Fruit fly (Drosophila melanogaster) whole organism: ENCODE data around the gene Txl.

ENCODE experiments used
- CG8478 ChIP-seq: fragments of >200 bp; optimal IDR thresholded peaks from 2 replicates; lab custom pipeline; 2018; ENCODE audit warnings: inconsistent platforms
- Dll ChIP-seq: fragments of >200 bp; optimal IDR thresholded peaks from 2 replicates; lab custom pipeline; 2017
- EcR ChIP-seq, 2 experiments: fragments of >200 bp; optimal IDR thresholded peaks; 2 replicates each; lab custom pipeline; 2017; ENCODE audit warnings: missing biosample characterization in 2 of 2, missing genetic modification characterization in 2 of 2, missing genetic modification reagents in 2 of 2
- pan ChIP-seq: fragments of >200 bp; optimal IDR thresholded peaks from 2 replicates; lab custom pipeline; 2017
- psq ChIP-seq: fragments of >200 bp; optimal IDR thresholded peaks from 2 replicates; lab custom pipeline; 2017
- usp ChIP-seq: fragments of >200 bp; optimal IDR thresholded peaks from 2 replicates; lab custom pipeline; 2017; ENCODE audit warnings: missing biosample characterization, missing genetic modification characterization, mixed read lengths

Txl gene

DNA sequence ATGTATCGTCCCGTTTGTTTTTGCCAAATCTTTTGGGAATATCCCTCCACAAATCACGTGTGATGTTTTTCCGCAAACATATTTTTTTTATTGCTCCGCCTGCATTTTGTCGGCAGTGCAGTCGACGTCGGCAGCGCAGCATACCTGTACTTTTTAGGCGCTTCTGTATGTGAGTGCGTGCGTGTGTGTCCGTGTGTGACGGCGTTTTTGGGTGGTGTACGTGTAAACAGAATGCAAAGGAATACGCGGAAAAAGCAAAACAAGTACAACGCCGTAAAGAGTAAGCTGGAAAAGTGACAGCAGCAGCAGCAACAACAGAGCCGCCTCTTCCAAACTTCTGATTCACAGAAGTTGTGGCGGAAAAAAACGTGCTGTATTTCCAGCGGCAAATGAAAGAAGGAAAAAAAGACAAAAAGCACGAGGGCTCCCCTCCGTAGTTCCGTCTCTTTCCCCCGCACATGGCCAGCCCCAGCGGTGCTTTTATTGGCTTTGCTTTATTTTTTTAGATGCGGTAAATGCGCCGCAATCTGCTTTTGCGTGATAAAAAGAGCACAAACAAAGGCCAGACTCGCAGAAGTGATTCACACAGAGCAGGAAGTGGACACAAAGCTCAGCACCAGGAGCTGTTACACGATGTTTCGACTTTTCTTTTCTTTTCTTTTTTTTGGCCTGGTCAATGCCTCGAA lies 4.6 kb downstream of the Txl start:
- TF ChIP-seq EcR (GFP tag; optimal IDR thresholded peaks at IDR 0.05; lab: Kevin White, UChicago) (no peak), Dll (lab: Kevin White, UChicago) (no peak), psq (lab: Kevin White, UChicago) (peak; percentile 25), usp (GFP tag; lab: Kevin White, UChicago) (no peak)

DNA sequence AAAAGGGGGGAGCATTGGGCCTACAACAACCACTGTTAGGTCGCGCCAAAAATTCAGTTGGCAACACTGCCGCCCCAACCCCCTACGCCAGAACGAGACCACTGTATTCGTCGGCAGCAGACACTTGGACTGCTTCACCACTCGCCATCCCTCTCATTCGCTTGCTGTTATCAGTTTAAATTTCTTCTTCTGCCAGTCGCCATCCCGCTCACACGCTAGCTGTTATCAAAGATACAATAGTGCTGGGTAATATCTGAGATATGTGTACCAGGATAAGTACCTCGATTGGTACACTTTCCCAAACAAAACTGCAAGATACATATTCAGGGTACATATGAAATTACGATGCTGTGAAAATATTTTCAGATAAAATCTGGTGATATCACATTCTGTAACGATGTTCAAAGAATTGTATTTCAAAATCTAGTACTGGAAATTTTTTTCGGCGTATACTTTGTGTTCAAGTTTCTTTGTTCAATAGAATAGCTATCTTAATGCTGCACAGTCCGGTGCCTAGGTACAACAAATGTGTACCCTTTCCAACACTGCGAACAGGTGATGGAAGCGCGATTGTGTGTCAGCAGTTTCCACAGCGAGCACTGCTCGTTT lies 5.3 kb downstream of the Txl start:
- TF ChIP-seq psq (lab: Kevin White, UChicago) (no peak), CG8478 (lab: Kevin White, UChicago) (peak; percentile 97)

DNA sequence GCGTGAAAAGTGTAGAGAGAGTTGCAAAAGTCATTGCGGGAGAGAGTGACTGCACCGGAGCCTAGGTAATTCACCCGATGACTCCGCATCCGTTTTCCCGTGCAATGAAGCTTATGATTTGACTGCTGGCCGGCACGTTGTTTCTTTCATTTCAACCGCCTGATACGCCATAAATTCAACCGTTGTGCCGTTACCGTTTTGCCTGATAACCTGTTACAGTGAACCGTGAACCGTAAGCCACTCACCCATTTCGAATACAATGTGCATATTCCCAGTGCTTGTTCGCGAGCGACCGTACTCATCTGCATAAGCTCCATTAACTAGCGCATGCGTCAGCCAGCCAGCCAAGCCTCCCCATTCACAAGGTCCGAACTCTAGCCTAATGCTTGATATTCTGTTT lies 9.1 kb downstream of the Txl start:
- TF ChIP-seq Dll (lab: Kevin White, UChicago), result no peak
- no peak for TF ChIP-seq usp (GFP tag; lab: Kevin White, UChicago)
- TF ChIP-seq CG8478 (lab: Kevin White, UChicago), result no peak

DNA sequence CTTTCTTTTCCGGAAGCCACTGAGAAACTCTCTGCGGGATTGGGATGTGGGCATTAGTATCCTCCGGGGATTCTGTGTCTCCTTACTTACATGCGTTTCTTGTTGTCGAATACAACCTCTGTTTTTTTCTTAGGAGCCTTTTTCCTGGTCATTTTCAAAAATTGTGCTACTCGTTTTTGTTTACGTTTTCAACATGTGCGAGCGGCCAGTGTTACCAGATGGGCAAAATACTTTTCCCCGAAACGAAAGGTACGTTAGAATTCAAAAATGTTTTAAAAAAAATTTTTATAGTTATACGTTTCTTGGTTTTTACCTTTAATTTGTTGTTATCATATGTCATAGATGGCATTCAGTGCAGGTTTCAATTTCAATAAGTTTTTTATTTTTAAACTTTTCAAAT lies 11.5 kb downstream of the Txl start, which contains the start of gene vito:
Gene vito, minus strand, starts transcription at position 220 of the 400 bp plus-strand sequence.
- no peak for TF ChIP-seq EcR (GFP tag; optimal IDR thresholded peaks at IDR 0.05; lab: Kevin White, UChicago)
- no peak for TF ChIP-seq Dll (lab: Kevin White, UChicago)
- TF ChIP-seq pan (lab: Kevin White, UChicago), result no peak
- no peak for TF ChIP-seq psq (lab: Kevin White, UChicago)
- TF ChIP-seq CG8478 (lab: Kevin White, UChicago), result no peak
- TF ChIP-seq usp (GFP tag; lab: Kevin White, UChicago), result no peak

DNA sequence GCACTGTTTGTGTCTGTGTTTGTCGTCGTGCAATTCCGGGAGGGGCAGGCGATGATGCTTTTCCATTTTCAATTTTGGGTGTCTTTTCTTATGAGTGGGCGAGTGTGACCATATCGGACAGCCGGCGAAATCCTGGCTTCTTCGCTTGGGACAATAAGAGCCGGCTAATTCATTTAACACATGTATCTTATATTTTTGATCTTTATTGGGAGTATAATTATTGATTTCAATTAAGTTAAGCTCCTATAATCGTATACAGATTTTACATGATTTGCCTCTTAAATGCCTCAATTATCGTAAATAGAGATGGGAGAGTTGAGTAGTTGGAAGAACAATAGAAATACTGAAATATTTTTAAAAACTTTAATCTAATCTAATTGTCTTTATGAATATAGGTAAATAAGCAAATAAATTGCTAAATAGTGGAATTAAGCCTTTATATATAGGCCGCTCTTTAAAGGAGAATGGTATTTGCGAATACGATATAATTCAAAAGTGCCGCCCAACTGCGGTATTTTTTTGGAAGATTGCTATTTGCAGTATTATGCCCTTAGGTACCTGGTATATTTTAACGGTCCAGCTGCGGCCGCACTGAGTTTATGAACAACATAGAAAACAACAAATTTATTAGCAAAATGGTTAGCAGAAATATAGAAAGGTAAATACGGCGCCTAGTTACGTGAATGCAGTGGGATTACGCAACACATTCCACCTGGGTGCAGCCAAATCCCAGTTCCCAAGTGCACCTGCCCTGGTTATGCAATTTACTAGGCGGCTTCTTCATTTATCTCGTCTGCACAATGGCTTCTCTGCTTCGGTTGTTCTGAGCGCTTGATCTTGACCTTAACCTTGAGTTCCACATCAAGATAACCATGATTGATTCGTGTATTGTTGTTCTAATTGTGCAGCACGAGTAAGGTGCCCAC lies 14.1 kb downstream of the Txl start, which contains the start of the genes Myt1, PGRP-LD and Pmi:
Gene Myt1, minus strand, starts transcription at position 116 of the 926 bp plus-strand sequence.
Gene PGRP-LD, plus strand, starts transcription at position 576 of the 926 bp plus-strand sequence.
Gene Pmi, plus strand, starts transcription at position 576 of the 926 bp plus-strand sequence.
- TF ChIP-seq EcR (GFP tag; optimal IDR thresholded peaks at IDR 0.05; lab: Kevin White, UChicago) (no peak), Dll (lab: Kevin White, UChicago) (no peak), CG8478 (lab: Kevin White, UChicago) (no peak), usp (GFP tag; lab: Kevin White, UChicago) (no peak), psq (lab: Kevin White, UChicago) (no peak), pan (lab: Kevin White, UChicago) (no peak)

DNA sequence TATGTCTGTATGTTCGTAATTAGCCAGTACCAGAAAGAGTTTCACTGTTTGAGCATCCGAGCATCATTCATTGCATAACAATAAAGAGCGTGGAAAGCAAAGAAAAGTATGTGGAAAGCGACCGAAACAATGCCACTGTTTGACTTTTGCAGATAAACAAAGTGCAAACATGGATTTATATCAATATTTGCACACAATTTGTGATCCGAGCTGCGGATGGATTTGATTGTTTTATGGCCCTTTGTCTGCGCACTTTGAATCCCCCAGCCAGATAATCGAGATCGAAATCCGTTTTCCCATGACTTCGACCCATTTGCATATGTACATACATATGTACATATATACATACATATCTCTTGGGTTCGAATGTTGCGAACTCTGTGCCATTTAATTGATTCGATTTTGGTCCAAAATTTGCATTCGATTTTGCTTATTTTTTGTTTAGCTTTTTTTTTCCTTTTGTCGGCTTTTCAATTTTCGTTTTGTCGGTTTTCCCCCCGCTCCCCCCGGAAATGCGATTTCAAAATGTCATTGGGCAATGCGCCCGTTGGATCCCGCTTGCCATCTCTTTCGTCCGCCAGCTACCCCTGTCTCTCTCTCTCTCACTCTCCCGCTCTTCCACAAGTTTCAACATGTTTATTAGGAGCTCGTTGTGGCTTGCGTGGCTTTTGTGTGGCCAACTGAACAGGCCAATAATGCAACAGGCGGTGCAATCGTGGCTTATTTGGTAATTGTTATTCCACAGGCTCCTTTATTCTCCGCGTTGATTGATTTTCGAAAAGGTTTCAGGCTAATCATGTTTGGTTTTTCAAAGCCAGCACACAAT lies 19.8 kb downstream of the Txl start:
- TF ChIP-seq Dll (lab: Kevin White, UChicago), result no peak
- TF ChIP-seq usp (GFP tag; lab: Kevin White, UChicago), result no peak
- TF ChIP-seq CG8478 (lab: Kevin White, UChicago), result no peak
- TF ChIP-seq EcR (GFP tag; optimal IDR thresholded peaks at IDR 0.05; lab: Kevin White, UChicago), result no peak
- no peak for TF ChIP-seq pan (lab: Kevin White, UChicago)
- no peak for TF ChIP-seq psq (lab: Kevin White, UChicago)

DNA sequence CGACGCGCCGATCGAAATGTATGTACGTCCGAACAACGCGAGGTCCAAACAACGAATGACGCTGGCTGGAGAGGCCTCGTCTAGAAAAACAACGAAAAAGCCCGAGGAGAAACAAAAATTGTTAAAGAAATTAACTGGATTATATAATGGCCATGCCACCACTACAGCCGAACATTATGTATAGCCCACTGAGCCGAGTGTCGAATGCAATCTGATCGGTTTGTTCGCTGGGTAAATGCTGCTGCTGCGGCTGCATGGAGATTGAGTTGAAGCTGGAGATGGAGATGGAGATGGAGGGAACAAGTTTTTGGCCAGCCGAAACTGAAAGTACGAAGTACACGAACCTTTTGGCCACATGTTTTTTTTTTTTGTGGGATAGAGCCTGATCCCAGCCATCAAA lies 21.0 kb downstream of the Txl start, which contains the start of gene Cralbp:
Gene Cralbp, minus strand, starts transcription at position 115 of the 400 bp plus-strand sequence.
- TF ChIP-seq usp (GFP tag; lab: Kevin White, UChicago) (no peak), CG8478 (lab: Kevin White, UChicago) (no peak), psq (lab: Kevin White, UChicago) (no peak), pan (lab: Kevin White, UChicago) (no peak), EcR (GFP tag; optimal IDR thresholded peaks at IDR 0.05; lab: Kevin White, UChicago) (no peak), Dll (lab: Kevin White, UChicago) (no peak)

DNA sequence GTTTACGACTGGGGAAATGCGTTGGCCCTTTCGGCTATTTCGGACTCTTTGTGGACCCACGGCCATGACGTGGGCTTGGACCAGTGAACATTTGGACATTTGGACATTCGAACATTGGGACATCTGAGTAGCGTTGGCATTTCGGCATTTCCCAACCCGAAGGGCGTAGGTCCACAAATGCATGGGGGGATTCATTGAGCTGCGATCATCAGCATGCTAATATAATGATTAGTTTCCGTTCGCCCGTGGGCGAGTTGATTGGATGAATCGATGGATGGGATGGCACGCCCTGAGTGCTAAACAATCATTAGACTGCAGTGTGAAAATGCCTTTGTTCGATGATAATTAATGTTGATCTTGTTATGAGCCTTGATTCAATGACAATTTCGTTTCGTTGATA lies 21.8 kb downstream of the Txl start:
- TF ChIP-seq CG8478 (lab: Kevin White, UChicago), result no peak
- no peak for TF ChIP-seq psq (lab: Kevin White, UChicago)
- TF ChIP-seq EcR (GFP tag; optimal IDR thresholded peaks at IDR 0.05; lab: Kevin White, UChicago), result no peak
- no peak for TF ChIP-seq Dll (lab: Kevin White, UChicago)
- TF ChIP-seq usp (GFP tag; lab: Kevin White, UChicago), result no peak
- TF ChIP-seq pan (lab: Kevin White, UChicago), result no peak

DNA sequence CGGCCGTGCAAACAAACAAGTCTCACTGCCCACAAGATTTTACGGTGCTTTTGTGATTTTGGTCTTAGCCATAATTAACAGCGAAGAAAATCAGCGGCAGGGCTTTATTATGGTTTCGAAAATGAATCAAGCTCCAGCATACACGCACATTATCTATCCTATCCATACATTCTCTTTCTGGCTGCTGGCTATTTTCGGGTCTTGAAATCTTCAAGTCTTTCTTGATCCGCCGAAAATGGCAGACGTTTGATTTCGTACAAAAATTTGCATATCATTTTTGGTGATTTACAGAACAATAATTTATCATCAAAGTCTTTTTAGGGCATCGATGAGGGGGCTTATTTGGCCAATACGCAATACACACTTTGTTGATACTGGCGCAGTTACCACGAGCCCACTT lies 23.2 kb downstream of the Txl start:
- no peak for TF ChIP-seq usp (GFP tag; lab: Kevin White, UChicago)

DNA sequence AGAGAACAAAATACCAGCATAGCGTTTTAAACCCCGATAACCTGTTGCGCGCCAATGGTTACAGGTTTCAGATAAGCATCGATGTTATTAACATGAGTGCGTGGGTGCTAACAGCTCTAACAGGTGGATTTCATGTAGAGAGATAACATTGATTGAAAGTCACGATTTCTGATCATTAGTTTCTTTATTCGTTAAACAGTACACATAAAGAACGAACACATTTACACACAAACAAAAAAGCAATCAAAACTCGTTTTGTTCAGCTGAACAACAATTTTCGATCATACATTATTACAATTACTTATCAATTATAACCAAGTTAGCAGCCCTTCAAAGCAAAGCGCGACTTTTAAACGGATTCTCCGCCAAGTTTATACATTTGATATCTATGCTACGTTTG lies 24.0 kb downstream of the Txl start:
- no peak for TF ChIP-seq pan (lab: Kevin White, UChicago)
- no peak for TF ChIP-seq psq (lab: Kevin White, UChicago)
- TF ChIP-seq Dll (lab: Kevin White, UChicago), result no peak
- TF ChIP-seq usp (GFP tag; lab: Kevin White, UChicago), result no peak
- no peak for TF ChIP-seq EcR (GFP tag; optimal IDR thresholded peaks at IDR 0.05; lab: Kevin White, UChicago)
- TF ChIP-seq CG8478 (lab: Kevin White, UChicago), result no peak
